Fruit fly (Drosophila melanogaster): Measurements from ENCODE around the gene CG15167.

CG15167 gene

DNA sequence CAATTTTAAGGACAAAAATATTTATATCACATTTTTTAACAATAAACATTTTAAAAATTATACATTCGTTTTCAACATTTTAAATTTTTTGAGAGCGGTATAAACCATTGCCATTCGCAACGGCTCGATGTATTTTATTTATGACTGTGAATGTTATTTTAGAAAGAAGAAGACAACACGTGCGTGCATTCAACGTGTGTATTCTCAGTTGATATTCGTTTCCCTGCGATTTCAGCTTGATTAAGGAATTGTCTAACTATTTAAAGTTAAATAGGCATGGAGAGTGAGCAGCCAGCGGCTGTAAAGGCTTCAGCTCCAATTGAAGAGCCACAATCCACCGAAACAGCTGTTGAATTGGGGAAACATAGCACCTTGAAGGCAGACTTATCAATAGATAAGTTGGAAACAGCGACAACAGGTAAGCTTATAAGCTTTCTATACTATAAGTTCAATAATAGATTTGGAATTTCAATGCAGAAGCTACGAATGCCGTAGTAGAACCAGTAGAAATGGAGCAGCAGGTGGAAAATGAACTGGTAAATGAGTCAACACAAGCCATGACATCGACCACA lies 41.5 kb upstream of the CG15167 start, which contains the start of gene CG10341:
CG10341 (plus strand) TSS at position 156 of the 572 bp plus-strand sequence.
- no peak for TF ChIP-seq Ets98B (GFP tag; IDR thresholded peaks at IDR 0.05)
- TF ChIP-seq CG14655 (GFP tag; optimal IDR thresholded peaks at IDR 0.05): no peak
- no peak for TF ChIP-seq CG15710 (tag; optimal IDR thresholded peaks at IDR 0.05)

DNA sequence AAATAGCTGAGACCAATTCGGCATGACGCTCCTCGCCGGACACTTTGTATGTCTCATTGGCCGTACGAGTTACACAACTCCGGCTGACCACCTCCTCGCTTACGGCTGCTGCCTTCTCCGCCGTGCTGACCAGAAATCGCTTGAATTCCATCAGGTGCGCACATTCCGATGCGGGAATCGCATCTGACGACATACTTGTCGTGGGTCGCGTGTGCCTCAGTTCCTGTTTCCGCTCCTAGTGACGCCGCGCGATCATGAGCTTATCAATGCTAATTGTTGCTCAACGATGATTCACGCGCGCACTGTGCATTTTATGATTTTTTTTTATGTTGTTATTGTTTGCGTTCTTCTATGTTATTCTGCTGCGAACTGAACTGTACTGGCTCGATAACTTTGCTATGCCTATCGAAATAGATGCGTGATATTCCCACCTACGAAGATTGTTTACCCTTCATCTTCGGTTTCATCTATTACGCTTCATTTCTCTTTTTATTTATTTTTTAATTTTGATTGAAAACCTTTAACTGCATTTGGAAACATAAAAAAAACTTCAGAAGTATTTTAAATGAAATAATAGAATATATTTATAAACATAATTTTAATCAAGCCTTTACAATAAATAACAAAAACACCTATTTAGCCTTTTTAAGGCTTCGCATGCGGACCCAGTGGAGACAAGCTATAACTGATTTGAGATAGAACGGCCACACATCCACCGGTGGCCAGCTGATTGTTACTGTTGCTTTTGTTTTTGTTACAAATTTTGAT lies 37.3 kb upstream of the CG15167 start, which contains the start of the genes CG10376 and CG10343:
CG10376 (minus strand) TSS at position 385 of the 768 bp plus-strand sequence.
CG10343 (plus strand) TSS at position 753 of the 768 bp plus-strand sequence.
- peak; percentile 60; the same call in 1 of the 3 replicates for TF ChIP-seq fd96Ca (GFP tag; IDR thresholded peaks at IDR 0.05)
- TF ChIP-seq D1 (tag; optimal IDR thresholded peaks at IDR 0.05): no peak
- no peak for TF ChIP-seq gl (tag; optimal IDR thresholded peaks at IDR 0.05)
- TF ChIP-seq CG8301 (tag; optimal IDR thresholded peaks at IDR 0.05): peak; percentile 73
- peak; percentile 71; the same call in 1 of the 2 replicates for TF ChIP-seq Ets98B (GFP tag; IDR thresholded peaks at IDR 0.05)
- no peak for TF ChIP-seq Pif1A (GFP tag; optimal IDR thresholded peaks at IDR 0.05)
- no peak for TF ChIP-seq CG13204 (GFP tag; optimal IDR thresholded peaks at IDR 0.05)
- peak; percentile 2 for TF ChIP-seq EcR (GFP tag; optimal IDR thresholded peaks at IDR 0.05)
- TF ChIP-seq CG17806 (tag; optimal IDR thresholded peaks at IDR 0.05): peak; percentile 86
- TF ChIP-seq CG15710 (tag; optimal IDR thresholded peaks at IDR 0.05): peak; percentile 91
- TF ChIP-seq CG10348 (GFP tag; IDR thresholded peaks at IDR 0.05): peak; percentile 97
- TF ChIP-seq CG32121 (GFP tag; IDR thresholded peaks at IDR 0.05): peak; percentile 80
- TF ChIP-seq CG8159 (tag; optimal IDR thresholded peaks at IDR 0.05): peak; percentile 91
- TF ChIP-seq CG9948 (tag; optimal IDR thresholded peaks at IDR 0.05): peak; percentile 89
- peak; percentile 54; the same call in 1 of the 2 replicates for TF ChIP-seq CG12605 (GFP tag; IDR thresholded peaks at IDR 0.05)
- TF ChIP-seq CG14655 (GFP tag; optimal IDR thresholded peaks at IDR 0.05): peak; percentile 89
- no peak for TF ChIP-seq Pif1B (GFP tag; optimal IDR thresholded peaks at IDR 0.05)
- TF ChIP-seq CG34367 (tag; optimal IDR thresholded peaks at IDR 0.05): peak; percentile 75
- peak; percentile 69 for TF ChIP-seq rn (GFP tag; IDR thresholded peaks at IDR 0.05)
- TF ChIP-seq CG4496 (GFP tag; IDR thresholded peaks at IDR 0.05): peak; percentile 78; the same call in 2 of the 3 replicates
- TF ChIP-seq Snoo (tag; optimal IDR thresholded peaks at IDR 0.05): peak; percentile 81

DNA sequence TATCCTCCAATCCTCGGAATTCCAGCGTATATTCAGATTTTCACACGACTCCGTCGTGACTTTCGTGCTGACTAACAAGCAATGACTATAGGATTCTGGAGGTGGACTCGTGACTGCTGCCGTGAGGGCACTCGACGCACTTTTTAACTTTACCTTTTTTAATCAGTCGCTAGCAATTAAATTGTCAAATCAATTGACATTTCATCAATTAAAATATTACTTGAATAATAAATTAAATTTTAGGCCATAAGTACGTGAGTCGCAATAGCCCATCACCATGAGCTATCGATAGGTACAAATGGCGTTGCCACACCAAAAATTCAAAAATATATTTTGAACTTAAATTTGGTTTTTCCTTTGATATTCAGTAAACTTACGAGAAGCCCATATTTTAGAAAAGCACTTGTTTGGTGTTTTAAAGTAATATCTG lies 34.5 kb upstream of the CG15167 start, which contains the start of gene Jwa:
Jwa (minus strand) TSS at position 87 of the 430 bp plus-strand sequence.
- peak; percentile 77 for TF ChIP-seq rn (GFP tag; IDR thresholded peaks at IDR 0.05)
- peak; percentile 91 for TF ChIP-seq fd96Ca (GFP tag; IDR thresholded peaks at IDR 0.05)
- TF ChIP-seq gl (tag; optimal IDR thresholded peaks at IDR 0.05): peak; percentile 15
- TF ChIP-seq CG12605 (GFP tag; IDR thresholded peaks at IDR 0.05): peak; percentile 49
- TF ChIP-seq Ets98B (GFP tag; IDR thresholded peaks at IDR 0.05): peak; percentile 78
- TF ChIP-seq CG8301 (tag; optimal IDR thresholded peaks at IDR 0.05): peak; percentile 53
- peak; percentile 83 for TF ChIP-seq CG32121 (GFP tag; IDR thresholded peaks at IDR 0.05)
- peak; percentile 91 for TF ChIP-seq CG15710 (tag; optimal IDR thresholded peaks at IDR 0.05)
- TF ChIP-seq CG4496 (GFP tag; IDR thresholded peaks at IDR 0.05): peak; percentile 84
- TF ChIP-seq CG34367 (tag; optimal IDR thresholded peaks at IDR 0.05): peak; percentile 74
- peak; percentile 72 for TF ChIP-seq Snoo (tag; optimal IDR thresholded peaks at IDR 0.05)
- peak; percentile 49 for TF ChIP-seq Pif1B (GFP tag; optimal IDR thresholded peaks at IDR 0.05)
- peak; percentile 61 for TF ChIP-seq CG9948 (tag; optimal IDR thresholded peaks at IDR 0.05)
- no peak for TF ChIP-seq Pif1A (GFP tag; optimal IDR thresholded peaks at IDR 0.05)
- TF ChIP-seq CG8159 (tag; optimal IDR thresholded peaks at IDR 0.05): peak; percentile 74
- TF ChIP-seq EcR (GFP tag; optimal IDR thresholded peaks at IDR 0.05): no peak
- TF ChIP-seq CG10348 (GFP tag; IDR thresholded peaks at IDR 0.05): peak; percentile 99
- TF ChIP-seq CG13204 (GFP tag; optimal IDR thresholded peaks at IDR 0.05): no peak
- TF ChIP-seq CG17806 (tag; optimal IDR thresholded peaks at IDR 0.05): peak; percentile 68
- peak; percentile 68 for TF ChIP-seq CG14655 (GFP tag; optimal IDR thresholded peaks at IDR 0.05)
- no peak for TF ChIP-seq D1 (tag; optimal IDR thresholded peaks at IDR 0.05)

DNA sequence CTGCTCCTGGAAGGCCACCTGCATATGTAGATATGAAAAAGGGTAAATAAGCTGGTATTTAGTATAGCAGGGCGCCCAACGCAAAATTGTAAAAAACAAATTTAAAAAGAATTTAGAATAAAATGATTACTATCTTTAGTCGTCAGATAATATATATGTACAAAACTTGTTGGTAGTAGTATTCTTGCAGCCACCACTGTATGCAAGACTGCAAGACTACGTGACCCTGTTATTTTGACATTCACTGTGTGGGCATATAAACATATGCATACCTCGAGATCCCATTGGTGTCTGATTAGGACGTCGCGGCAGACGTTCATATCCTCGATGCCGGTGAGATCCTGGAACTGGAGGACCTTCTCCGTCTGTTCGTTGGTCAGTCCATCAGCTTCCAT lies 32.3 kb upstream of the CG15167 start:
- no peak for TF ChIP-seq CG9948 (tag; optimal IDR thresholded peaks at IDR 0.05)
- peak; percentile 35 for TF ChIP-seq Snoo (tag; optimal IDR thresholded peaks at IDR 0.05)
- TF ChIP-seq Pif1B (GFP tag; optimal IDR thresholded peaks at IDR 0.05): peak; percentile 18
- no peak for TF ChIP-seq D1 (tag; optimal IDR thresholded peaks at IDR 0.05)
- no peak for TF ChIP-seq CG14655 (GFP tag; optimal IDR thresholded peaks at IDR 0.05)
- TF ChIP-seq CG12605 (GFP tag; IDR thresholded peaks at IDR 0.05): no peak
- TF ChIP-seq gl (tag; optimal IDR thresholded peaks at IDR 0.05): no peak
- TF ChIP-seq CG4496 (GFP tag; IDR thresholded peaks at IDR 0.05): no peak
- TF ChIP-seq CG8159 (tag; optimal IDR thresholded peaks at IDR 0.05): no peak
- no peak for TF ChIP-seq fd96Ca (GFP tag; IDR thresholded peaks at IDR 0.05)
- no peak for TF ChIP-seq CG10348 (GFP tag; IDR thresholded peaks at IDR 0.05)
- TF ChIP-seq CG17806 (tag; optimal IDR thresholded peaks at IDR 0.05): no peak
- no peak for TF ChIP-seq CG8301 (tag; optimal IDR thresholded peaks at IDR 0.05)
- TF ChIP-seq Pif1A (GFP tag; optimal IDR thresholded peaks at IDR 0.05): peak; percentile 52
- TF ChIP-seq Ets98B (GFP tag; IDR thresholded peaks at IDR 0.05): peak; percentile 36

DNA sequence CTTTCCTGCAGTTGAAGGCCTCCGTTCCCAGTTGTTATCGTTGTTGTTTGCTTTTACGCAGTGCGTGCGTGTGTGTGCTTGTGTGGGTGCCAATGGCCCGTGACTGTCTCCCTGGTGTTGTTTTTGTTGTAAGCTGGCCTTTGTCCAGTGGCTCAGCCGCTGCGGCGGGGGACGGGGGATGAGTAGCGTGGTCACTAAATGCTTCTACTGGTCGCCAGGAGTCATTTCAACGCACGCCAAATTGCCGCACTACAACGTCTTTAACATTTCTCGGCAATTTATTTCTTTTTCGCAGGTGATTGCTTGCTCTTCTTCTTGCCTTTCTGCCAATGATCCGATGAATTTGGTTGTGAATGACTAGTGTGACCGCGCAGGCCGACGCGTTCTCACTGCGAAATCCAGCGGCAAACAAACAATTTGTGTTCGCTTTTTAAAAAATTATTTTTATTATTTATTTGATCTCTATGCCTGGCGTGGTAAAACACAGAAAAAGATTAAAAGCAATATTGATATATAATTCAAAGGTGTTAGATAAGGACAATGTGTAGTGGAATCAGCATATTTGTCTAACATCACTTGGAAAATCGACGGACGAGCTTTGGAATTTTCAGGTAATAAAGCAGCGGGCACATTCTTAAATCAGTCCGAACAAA lies 31.8 kb upstream of the CG15167 start, which contains the start of the genes Faf2 and Grip71:
Faf2 (minus strand) TSS at position 450 of the 653 bp plus-strand sequence.
Grip71 (plus strand) TSS at position 608 of the 653 bp plus-strand sequence.
- peak; percentile 76 for TF ChIP-seq CG34367 (tag; optimal IDR thresholded peaks at IDR 0.05)
- TF ChIP-seq CG8301 (tag; optimal IDR thresholded peaks at IDR 0.05): peak; percentile 77
- TF ChIP-seq Ets98B (GFP tag; IDR thresholded peaks at IDR 0.05): peak; percentile 91
- TF ChIP-seq D1 (tag; optimal IDR thresholded peaks at IDR 0.05): no peak
- TF ChIP-seq CG14655 (GFP tag; optimal IDR thresholded peaks at IDR 0.05): peak; percentile 84
- peak; percentile 89 for TF ChIP-seq rn (GFP tag; IDR thresholded peaks at IDR 0.05)
- TF ChIP-seq CG17806 (tag; optimal IDR thresholded peaks at IDR 0.05): peak; percentile 84
- peak; percentile 96 for TF ChIP-seq CG10348 (GFP tag; IDR thresholded peaks at IDR 0.05)
- TF ChIP-seq CG32121 (GFP tag; IDR thresholded peaks at IDR 0.05): peak; percentile 89
- TF ChIP-seq CG15710 (tag; optimal IDR thresholded peaks at IDR 0.05): peak; percentile 83
- peak; percentile 91 for TF ChIP-seq CG4496 (GFP tag; IDR thresholded peaks at IDR 0.05)
- TF ChIP-seq CG8159 (tag; optimal IDR thresholded peaks at IDR 0.05): peak; percentile 85
- TF ChIP-seq Snoo (tag; optimal IDR thresholded peaks at IDR 0.05): peak; percentile 71
- TF ChIP-seq Pif1B (GFP tag; optimal IDR thresholded peaks at IDR 0.05): peak; percentile 69
- TF ChIP-seq EcR (GFP tag; optimal IDR thresholded peaks at IDR 0.05): peak; percentile 87
- TF ChIP-seq CG9948 (tag; optimal IDR thresholded peaks at IDR 0.05): peak; percentile 83
- peak; percentile 92 for TF ChIP-seq fd96Ca (GFP tag; IDR thresholded peaks at IDR 0.05)
- TF ChIP-seq gl (tag; optimal IDR thresholded peaks at IDR 0.05): peak; percentile 14
- TF ChIP-seq CG13204 (GFP tag; optimal IDR thresholded peaks at IDR 0.05): no peak
- TF ChIP-seq CG12605 (GFP tag; IDR thresholded peaks at IDR 0.05): peak; percentile 80
- TF ChIP-seq Pif1A (GFP tag; optimal IDR thresholded peaks at IDR 0.05): peak; percentile 83

All from whole organism, pupa.